Worm (Caenorhabditis elegans): Measurements from ENCODE around the gene F55E10.1.
"Not testable (repeated sequence)": the region's sequence is repeated elsewhere in the genome, so short reads cannot be mapped to it uniquely, and the experiment has no call there.

F55E10.1 gene

DNA sequence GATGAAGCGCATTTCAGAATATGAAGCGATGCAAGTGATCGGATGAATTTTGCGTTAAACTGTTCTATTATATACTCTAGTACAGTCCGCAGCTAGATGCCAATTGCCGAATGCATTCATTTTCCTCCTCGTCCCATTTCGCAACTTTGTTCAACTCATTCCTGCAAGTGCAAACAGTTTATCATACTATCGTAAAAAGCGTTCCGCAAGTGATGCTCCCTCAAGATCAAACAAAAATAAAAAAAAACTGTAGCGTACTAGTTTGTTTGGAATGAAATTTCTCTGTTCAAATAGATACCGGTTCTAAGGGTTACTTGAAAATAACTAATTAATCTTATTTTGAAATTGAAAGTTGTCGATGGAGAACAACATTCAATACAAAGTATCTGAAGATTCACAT is 20.9 kb upstream of the F55E10.1 start, which contains the start of gene pqn-57:
Gene pqn-57, minus strand, starts transcription at position 101 of the 400 bp plus-strand sequence.
- TF ChIP-seq skn-1 (tag; optimal IDR thresholded peaks at IDR 0.05) = no peak
- TF ChIP-seq mml-1 (tag; optimal IDR thresholded peaks at IDR 0.05) = no peak
- TF ChIP-seq hmg-11 (tag; optimal IDR thresholded peaks at IDR 0.05) = no peak
- TF ChIP-seq fkh-10 (GFP tag; optimal IDR thresholded peaks at IDR 0.05) = no peak
- no peak for TF ChIP-seq nhr-76 (tag; optimal IDR thresholded peaks at IDR 0.05)
- no peak for TF ChIP-seq fkh-2 (tag; optimal IDR thresholded peaks at IDR 0.05)

DNA sequence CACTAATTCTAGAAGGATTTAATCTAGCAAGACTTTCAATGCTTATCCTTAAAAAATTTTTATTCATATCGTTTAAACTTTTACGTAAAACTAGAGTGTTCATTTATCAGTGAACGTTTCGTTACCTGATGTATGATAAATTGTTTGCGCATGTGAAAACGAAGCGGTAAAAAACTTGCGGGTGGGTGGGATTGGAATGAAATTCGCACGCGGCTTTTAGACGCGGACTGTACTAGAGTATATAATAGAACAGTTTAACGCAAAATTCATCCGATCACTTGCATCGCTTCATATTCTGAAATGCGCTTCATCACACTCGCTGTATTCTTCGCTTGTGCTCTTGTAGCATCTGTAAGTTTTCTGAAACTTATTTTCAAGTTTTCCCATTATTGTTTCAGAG is 20.0 kb upstream of the F55E10.1 start, which contains the start of gene abu-9:
Gene abu-9, plus strand, starts transcription at position 301 of the 400 bp plus-strand sequence.
- TF ChIP-seq nhr-12, nhr-25, egl-27 (tag; optimal IDR thresholded peaks at IDR 0.05): not testable (repeated sequence)

DNA sequence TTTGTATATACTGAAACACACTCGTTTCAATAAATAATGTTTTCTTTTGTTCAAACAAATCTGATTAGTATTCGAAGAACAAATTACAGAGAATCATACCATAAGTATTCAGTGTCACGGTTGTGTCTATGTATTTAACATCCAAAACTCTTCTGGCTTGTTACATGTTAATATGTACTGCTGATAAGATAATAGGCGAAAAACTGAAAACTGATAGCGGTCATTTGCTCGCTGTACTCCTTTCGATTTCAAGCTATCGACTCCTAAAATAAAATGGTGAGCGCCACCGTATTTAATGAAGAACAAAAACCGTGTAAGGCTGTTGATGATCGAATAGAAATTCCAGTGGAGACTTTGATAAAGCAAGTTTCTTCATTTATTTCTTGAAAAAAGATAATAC is 18.4 kb upstream of the F55E10.1 start, which contains the start of gene R09F10.1:
Gene R09F10.1, plus strand, starts transcription at position 222 of the 400 bp plus-strand sequence.
- no peak for TF ChIP-seq aly-2 (tag; optimal IDR thresholded peaks at IDR 0.05)
- no peak for TF ChIP-seq mml-1 (tag; optimal IDR thresholded peaks at IDR 0.05)
- TF ChIP-seq nhr-12 (tag; optimal IDR thresholded peaks at IDR 0.05) = no peak
- TF ChIP-seq pqm-1 (tag; optimal IDR thresholded peaks at IDR 0.05) = peak; percentile 46
- TF ChIP-seq mdl-1 (tag; optimal IDR thresholded peaks at IDR 0.05) = no peak
- TF ChIP-seq elt-2 (tag; optimal IDR thresholded peaks at IDR 0.05) = peak; percentile 75
- no peak for TF ChIP-seq tbx-2 (tag; optimal IDR thresholded peaks at IDR 0.05)
- no peak for TF ChIP-seq fkh-10 (GFP tag; optimal IDR thresholded peaks at IDR 0.05)
- no peak for TF ChIP-seq egl-27 (tag; optimal IDR thresholded peaks at IDR 0.05)
- peak; percentile 50 for TF ChIP-seq pha-4 (tag; optimal IDR thresholded peaks at IDR 0.05)

DNA sequence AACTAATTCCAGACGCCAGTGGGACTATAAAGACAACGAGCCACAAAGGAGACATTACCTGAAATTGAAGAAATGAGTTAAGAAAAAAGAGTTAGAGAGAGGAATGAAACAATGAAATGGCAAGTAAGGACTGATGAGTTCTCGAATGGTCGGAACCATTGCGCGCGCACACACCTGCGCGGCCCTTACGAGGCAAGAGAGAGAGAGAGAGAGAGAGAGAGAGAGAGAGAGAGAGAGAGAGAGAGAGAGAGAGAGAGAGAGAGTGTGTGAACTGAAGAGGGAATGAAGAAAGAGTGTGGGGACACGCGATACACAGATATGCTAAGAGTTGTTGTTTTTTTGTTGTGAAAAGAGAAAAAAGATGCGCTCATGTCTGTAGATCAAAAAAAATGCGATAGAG is 15.4 kb upstream of the F55E10.1 start, which contains the start of gene R09F10.8:
Gene R09F10.8, minus strand, starts transcription at position 58 of the 400 bp plus-strand sequence.
- TF ChIP-seq lin-15B (tag; optimal IDR thresholded peaks at IDR 0.05) (no peak), elt-2 (tag; optimal IDR thresholded peaks at IDR 0.05) (no peak), nhr-12 (tag; optimal IDR thresholded peaks at IDR 0.05) (no peak), lin-39 (tag; optimal IDR thresholded peaks at IDR 0.05) (no peak), aly-2 (tag; optimal IDR thresholded peaks at IDR 0.05) (no peak), nhr-25 (tag; optimal IDR thresholded peaks at IDR 0.05) (no peak), nhr-28 (tag; optimal IDR thresholded peaks at IDR 0.05) (no peak), nhr-237 (tag; optimal IDR thresholded peaks at IDR 0.05) (no peak), lsy-12 (tag; optimal IDR thresholded peaks at IDR 0.05) (no peak), ceh-16 (tag; optimal IDR thresholded peaks at IDR 0.05) (no peak), zag-1 (tag; optimal IDR thresholded peaks at IDR 0.05) (no peak)

DNA sequence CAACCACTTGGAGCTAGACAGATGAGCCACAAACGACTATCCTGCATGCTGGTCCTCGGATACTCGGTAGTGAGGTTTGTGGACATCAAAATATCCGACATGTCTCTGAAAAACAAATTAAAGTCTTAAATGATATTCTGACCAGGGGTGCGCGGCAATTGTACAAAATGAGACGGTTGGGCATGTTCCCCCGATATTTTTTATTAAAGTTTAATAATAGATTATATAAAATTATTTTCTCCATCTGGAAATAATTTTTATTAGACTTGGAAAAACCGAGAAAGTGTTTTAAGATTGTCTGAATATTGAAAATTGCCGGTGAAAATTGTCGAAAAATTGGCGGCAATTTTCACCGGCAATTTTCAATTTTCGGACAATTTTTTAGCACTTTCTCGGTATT is 14.0 kb upstream of the F55E10.1 start, which contains the start of gene F55E10.4:
Gene F55E10.4, minus strand, starts transcription at position 101 of the 400 bp plus-strand sequence.
- TF ChIP-seq ceh-16 (tag; optimal IDR thresholded peaks at IDR 0.05) = no peak

DNA sequence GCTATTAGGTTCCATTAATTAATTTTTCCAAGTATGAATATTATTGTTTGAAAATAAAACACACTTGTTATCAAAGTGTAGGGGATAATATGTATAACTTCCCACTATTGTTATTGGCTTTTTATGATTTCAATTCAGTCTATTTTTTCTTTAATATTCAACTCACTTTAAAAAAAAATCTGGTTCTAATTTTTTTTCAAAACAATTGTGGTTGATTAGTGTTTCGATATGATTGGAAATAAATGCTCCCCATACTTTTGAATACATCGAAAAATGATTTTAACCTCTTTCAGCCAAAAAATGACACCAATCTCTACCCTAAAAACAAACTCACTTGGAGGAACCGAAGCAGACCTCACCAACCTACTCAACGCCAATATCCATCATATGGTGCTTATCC is 1.4 kb upstream of the F55E10.1 start, which contains the start of gene F55E10.2:
Gene F55E10.2, plus strand, starts transcription at position 301 of the 400 bp plus-strand sequence.
- no peak for TF ChIP-seq nhr-67 (tag; optimal IDR thresholded peaks at IDR 0.05)
- TF ChIP-seq pqm-1 (tag; optimal IDR thresholded peaks at IDR 0.05) = no peak
- no peak for TF ChIP-seq R02D3.7 (tag; optimal IDR thresholded peaks at IDR 0.05)
- no peak for TF ChIP-seq ZK546.5 (tag; optimal IDR thresholded peaks at IDR 0.05)
- TF ChIP-seq zag-1 (tag; optimal IDR thresholded peaks at IDR 0.05) = no peak
- TF ChIP-seq mdl-1 (tag; optimal IDR thresholded peaks at IDR 0.05) = no peak
- no peak for TF ChIP-seq fos-1 (tag; optimal IDR thresholded peaks at IDR 0.05)
- TF ChIP-seq ama-1 (optimal IDR thresholded peaks at IDR 0.05) = no peak
- TF ChIP-seq ztf-11 (tag; optimal IDR thresholded peaks at IDR 0.05) = no peak
- no peak for TF ChIP-seq lsy-12 (tag; optimal IDR thresholded peaks at IDR 0.05)
- no peak for TF ChIP-seq elt-3 (tag; optimal IDR thresholded peaks at IDR 0.05)
- no peak for TF ChIP-seq jun-1 (tag; optimal IDR thresholded peaks at IDR 0.05)
- no peak for TF ChIP-seq nfya-1 (tag; optimal IDR thresholded peaks at IDR 0.05; ENCODE audit: insufficient read depth)
- no peak for TF ChIP-seq unc-62 (GFP tag; optimal IDR thresholded peaks at IDR 0.05)
